Worm (Caenorhabditis elegans) whole organism, L1 larva: ENCODE results near the gene dnc-3.

Experiments
- C04F5.9 ChIP-seq: sonication (generic microtip); optimal IDR thresholded peaks from 2 replicates; lab custom pipeline; 2016; ENCODE audit warnings: missing genetic modification characterization, missing compliant biosample characterization
- F16B12.6 ChIP-seq: fragments of 150-350 bp; optimal IDR thresholded peaks from 2 replicates; lab custom pipeline; 2014; ENCODE audit warnings: missing biosample characterization, missing genetic modification characterization
- Y116A8C.19 ChIP-seq: sonication (generic microtip); optimal IDR thresholded peaks from 2 replicates; lab custom pipeline; 2016; ENCODE audit warnings: missing compliant biosample characterization, missing genetic modification characterization, borderline replicate concordance
- aly-2 ChIP-seq: fragments of 150-350 bp; optimal IDR thresholded peaks from 2 replicates; lab custom pipeline; 2014; ENCODE audit warnings: missing biosample characterization, missing genetic modification characterization
- ceh-82 ChIP-seq, 3 experiments: fragments of 150-350 bp in 1 of 3; sonication (generic microtip) in 2 of 3; optimal IDR thresholded peaks; 2 replicates each; lab custom pipeline; 2014 to 2017; ENCODE audit warnings: missing biosample characterization in 3 of 3, missing genetic modification characterization in 3 of 3
- dpl-1 ChIP-seq, 3 experiments: fragments of 150-350 bp in 2 of 3; sonication (generic microtip) in 1 of 3; optimal IDR thresholded peaks; 2 replicates each; lab custom pipeline; 2014 to 2017; ENCODE audit warnings: missing biosample characterization in 3 of 3, missing genetic modification characterization in 3 of 3, missing genetic modification reagents in 3 of 3
- efl-1 ChIP-seq, 4 experiments: fragments of 150-350 bp; optimal IDR thresholded peaks in 3 of 4; peaks in 1 of 4; 1 replicate in 1 of 4; 2 replicates in 3 of 4; lab custom pipeline; 2014; ENCODE audit warnings: missing biosample characterization in 2 of 4, missing genetic modification characterization in 2 of 4, missing genetic modification reagents in 2 of 4
- egl-27 ChIP-seq, 2 experiments: fragments of 150-350 bp in 1 of 2; sonication (generic microtip); optimal IDR thresholded peaks; 3 replicates each; lab custom pipeline; 2017 to 2018; ENCODE audit warnings: missing biosample characterization in 2 of 2, missing genetic modification characterization in 2 of 2, missing genetic modification reagents in 2 of 2
- elt-2 ChIP-seq: sonication (generic microtip); optimal IDR thresholded peaks from 2 replicates; lab custom pipeline; 2016; ENCODE audit warnings: missing genetic modification characterization, mild to moderate bottlenecking, inconsistent platforms, missing compliant biosample characterization, missing genetic modification reagents
- fkh-8 ChIP-seq: sonication (generic microtip); optimal IDR thresholded peaks from 2 replicates; lab custom pipeline; 2016; ENCODE audit warnings: mild to moderate bottlenecking, missing genetic modification characterization, missing compliant biosample characterization
- hlh-17 ChIP-seq: fragments of 200-800 bp; sonication (Bioruptor generic); optimal IDR thresholded peaks from 2 replicates; lab custom pipeline; 2018; ENCODE audit warnings: missing genetic modification characterization, mild to moderate bottlenecking, missing compliant biosample characterization, moderate library complexity, borderline replicate concordance
- lin-14 ChIP-seq: fragments of 200-800 bp; sonication (Bioruptor generic); optimal IDR thresholded peaks from 2 replicates; lab custom pipeline; 2018; ENCODE audit warnings: mild to moderate bottlenecking, missing genetic modification characterization, moderate library complexity, missing compliant biosample characterization
- lin-35 ChIP-seq, 2 experiments: fragments of 150-350 bp; optimal IDR thresholded peaks; 2 replicates each; lab custom pipeline; 2014; ENCODE audit warnings: missing biosample characterization in 2 of 2, missing genetic modification characterization in 2 of 2, missing genetic modification reagents in 2 of 2
- mab-9 ChIP-seq: fragments of 200-800 bp; sonication (Bioruptor generic); IDR thresholded peaks from 2 replicates; pipeline ENCODE4 v1.3.6; 2022; ENCODE audit warnings: missing genetic modification reagents, missing genetic modification characterization, missing compliant biosample characterization
- mef-2 ChIP-seq: fragments of 150-350 bp; optimal IDR thresholded peaks from 2 replicates; lab custom pipeline; 2014; ENCODE audit warnings: missing biosample characterization, missing genetic modification characterization
- nhr-12 ChIP-seq: sonication (generic microtip); optimal IDR thresholded peaks from 2 replicates; lab custom pipeline; 2017; ENCODE audit warnings: missing biosample characterization, missing genetic modification characterization
- nhr-19 ChIP-seq: fragments of 200-800 bp; sonication (Bioruptor generic); conservative IDR thresholded peaks from 2 replicates; pipeline ENCODE4 v1.3.6; 2022; ENCODE audit warnings: missing genetic modification characterization, missing compliant biosample characterization
- nhr-20 ChIP-seq: sonication (generic microtip); optimal IDR thresholded peaks from 2 replicates; lab custom pipeline; 2016; ENCODE audit warnings: mild to moderate bottlenecking, missing genetic modification characterization, missing compliant biosample characterization
- nhr-237 ChIP-seq: fragments of 150-350 bp; optimal IDR thresholded peaks from 2 replicates; lab custom pipeline; 2014; ENCODE audit warnings: missing biosample characterization, missing genetic modification characterization
- nhr-84 ChIP-seq: sonication (generic microtip); optimal IDR thresholded peaks from 2 replicates; lab custom pipeline; 2017; ENCODE audit warnings: missing biosample characterization, missing genetic modification characterization
- nhr-85 ChIP-seq: sonication (generic microtip); peaks from one replicate; lab custom pipeline; 2016; ENCODE audit warnings: missing genetic modification characterization, inconsistent platforms, missing compliant biosample characterization
- nhr-90 ChIP-seq: sonication (generic microtip); optimal IDR thresholded peaks from 2 replicates; lab custom pipeline; 2016; ENCODE audit warnings: mild to moderate bottlenecking, missing genetic modification characterization, missing compliant biosample characterization; ENCODE audit not compliant: poor library complexity
- pag-3 ChIP-seq: sonication (generic microtip); optimal IDR thresholded peaks from 2 replicates; lab custom pipeline; 2017; ENCODE audit warnings: missing genetic modification characterization, mild to moderate bottlenecking, missing compliant biosample characterization, antibody characterized with exemption, borderline replicate concordance; ENCODE audit not compliant: insufficient read depth
- pax-3 ChIP-seq: fragments of 200-800 bp; sonication (Bioruptor generic); optimal IDR thresholded peaks from 2 replicates; lab custom pipeline; 2018; ENCODE audit warnings: mild to moderate bottlenecking, missing genetic modification characterization, moderate library complexity, missing compliant biosample characterization
- rnt-1 ChIP-seq: sonication (generic microtip); optimal IDR thresholded peaks from 2 replicates; lab custom pipeline; 2016; ENCODE audit warnings: mild to moderate bottlenecking, missing genetic modification characterization, moderate library complexity, missing compliant biosample characterization
- skn-1 ChIP-seq: fragments of 150-350 bp; optimal IDR thresholded peaks from 2 replicates; lab custom pipeline; 2014; ENCODE audit warnings: missing biosample characterization, missing genetic modification characterization
- snu-23 ChIP-seq: sonication (generic microtip); optimal IDR thresholded peaks from 2 replicates; lab custom pipeline; 2016; ENCODE audit warnings: missing genetic modification characterization, missing compliant biosample characterization
- swsn-7 ChIP-seq: sonication (generic microtip); optimal IDR thresholded peaks from 2 replicates; lab custom pipeline; 2016; ENCODE audit warnings: missing genetic modification characterization, missing compliant biosample characterization
- tbx-2 ChIP-seq: sonication (generic microtip); optimal IDR thresholded peaks from 2 replicates; lab custom pipeline; 2016; ENCODE audit warnings: missing genetic modification characterization, missing compliant biosample characterization
- tlp-1 ChIP-seq: fragments of 150-350 bp; optimal IDR thresholded peaks from 2 replicates; lab custom pipeline; 2014; ENCODE audit warnings: missing biosample characterization, missing genetic modification characterization
- unc-30 ChIP-seq: sonication (generic microtip); optimal IDR thresholded peaks from 2 replicates; lab custom pipeline; 2017; ENCODE audit warnings: missing biosample characterization, missing genetic modification characterization
- vab-15 ChIP-seq: sonication (generic microtip); optimal IDR thresholded peaks from 2 replicates; lab custom pipeline; 2017; ENCODE audit warnings: missing genotype, mild to moderate bottlenecking, missing genetic modification characterization, missing compliant biosample characterization
- zag-1 ChIP-seq: fragments of 150-350 bp; optimal IDR thresholded peaks from 2 replicates; lab custom pipeline; 2014; ENCODE audit warnings: missing biosample characterization, missing genetic modification characterization
- zip-4 ChIP-seq: fragments of 200-800 bp; sonication (Bioruptor generic); optimal IDR thresholded peaks from 2 replicates; lab custom pipeline; 2018; ENCODE audit warnings: mild to moderate bottlenecking, missing genetic modification characterization, moderate library complexity, missing compliant biosample characterization

dnc-3 gene

ce11 chrII:3567576-3567975, 14.1 kb downstream of the dnc-3 start:
- TF ChIP-seq nhr-90 (peak; percentile 58), fkh-8 (peak; percentile 17), nhr-85 (peak; percentile 70), rnt-1 (peak; percentile 50), nhr-20 (tag; lab: Kevin White, UChicago) (peak; percentile 45), ceh-82 (tag; optimal IDR thresholded peaks at IDR 0.05; lab: Kevin White, UChicago) (peak in 1 of 3 experiments; percentile 21), lin-35 (GFP tag; optimal IDR thresholded peaks at IDR 0.05; lab: Kevin White, UChicago) (peak in 1 of 2 experiments; percentile 24), elt-2 (tag; lab: Kevin White, UChicago) (peak; percentile 34), dpl-1 (GFP tag; optimal IDR thresholded peaks at IDR 0.05; lab: Kevin White, UChicago) (peak in 1 of 3 experiments; percentile 12), nhr-19 (peak; percentile 37), swsn-7 (peak; percentile 11), efl-1 (optimal IDR thresholded peaks at IDR 0.05; lab: Kevin White, UChicago) (peak; percentile 14 to 29), efl-1 (GFP tag; optimal IDR thresholded peaks at IDR 0.05 in 1 of 2; lab: Kevin White, UChicago) (peak in 1 of 2 experiments; percentile 91)

ce11 chrII:3569118-3569517, 15.6 kb downstream of the dnc-3 start, which contains the start of gene clec-127:
TSS of gene clec-127 (minus strand) at chrII:3569218.
- TF ChIP-seq nhr-19 (no peak), zag-1 (tag; lab: Kevin White, UChicago) (no peak), F16B12.6 (no peak), unc-30 (tag; lab: Kevin White, UChicago) (no peak), nhr-84 (no peak)

- no peak for TF ChIP-seq ceh-82 (tag; optimal IDR thresholded peaks at IDR 0.05; lab: Kevin White, UChicago)
Observed at ce11 chrII:3570927-3571538, 17.5 kb downstream of the dnc-3 start, which contains the start of the genes clec-128 and clec-129. TSS of gene clec-128 (minus strand) at chrII:3571027. TSS of gene clec-129 (plus strand) at chrII:3571488.

- TF ChIP-seq pax-3 (tag; lab: Kevin White, UChicago) (no peak), zip-4 (no peak), C04F5.9 (tag; lab: Kevin White, UChicago) (no peak), Y116A8C.19 (tag; lab: Kevin White, UChicago) (no peak), hlh-17 (GFP tag; lab: Kevin White, UChicago) (no peak), nhr-20 (tag; lab: Kevin White, UChicago) (no peak), snu-23 (GFP tag; lab: Kevin White, UChicago) (no peak), pag-3 (no peak), unc-30 (tag; lab: Kevin White, UChicago) (no peak)
- TF ChIP-seq, all 84 proteins: peak for 0
Observed at ce11 chrII:3573255-3573654, 19.7 kb downstream of the dnc-3 start, which contains the start of gene clec-130. TSS of gene clec-130 (plus strand) at chrII:3573555.

ce11 chrII:3576742-3577141, 23.2 kb downstream of the dnc-3 start, which contains the start of gene clec-132:
TSS of gene clec-132 (plus strand) at chrII:3577042.
- TF ChIP-seq nhr-84 (no peak), rnt-1 (no peak), egl-27 (tag; optimal IDR thresholded peaks at IDR 0.05; lab: Kevin White, UChicago) (no peak), zip-4 (no peak), nhr-237 (tag; lab: Kevin White, UChicago) (no peak), aly-2 (no peak), nhr-12 (tag; lab: Kevin White, UChicago) (no peak), mab-9 (GFP tag; lab: Robert Waterston, UW) (no peak), lin-14 (GFP tag; lab: Kevin White, UChicago) (no peak), vab-15 (no peak), tbx-2 (tag; lab: Kevin White, UChicago) (no peak), mef-2 (tag; lab: Kevin White, UChicago) (no peak), hlh-17 (GFP tag; lab: Kevin White, UChicago) (no peak), nhr-90 (no peak), tlp-1 (tag; lab: Kevin White, UChicago) (no peak), skn-1 (no peak)
